Fruit fly (Drosophila melanogaster): ENCODE results near the gene polo.

DNA sequence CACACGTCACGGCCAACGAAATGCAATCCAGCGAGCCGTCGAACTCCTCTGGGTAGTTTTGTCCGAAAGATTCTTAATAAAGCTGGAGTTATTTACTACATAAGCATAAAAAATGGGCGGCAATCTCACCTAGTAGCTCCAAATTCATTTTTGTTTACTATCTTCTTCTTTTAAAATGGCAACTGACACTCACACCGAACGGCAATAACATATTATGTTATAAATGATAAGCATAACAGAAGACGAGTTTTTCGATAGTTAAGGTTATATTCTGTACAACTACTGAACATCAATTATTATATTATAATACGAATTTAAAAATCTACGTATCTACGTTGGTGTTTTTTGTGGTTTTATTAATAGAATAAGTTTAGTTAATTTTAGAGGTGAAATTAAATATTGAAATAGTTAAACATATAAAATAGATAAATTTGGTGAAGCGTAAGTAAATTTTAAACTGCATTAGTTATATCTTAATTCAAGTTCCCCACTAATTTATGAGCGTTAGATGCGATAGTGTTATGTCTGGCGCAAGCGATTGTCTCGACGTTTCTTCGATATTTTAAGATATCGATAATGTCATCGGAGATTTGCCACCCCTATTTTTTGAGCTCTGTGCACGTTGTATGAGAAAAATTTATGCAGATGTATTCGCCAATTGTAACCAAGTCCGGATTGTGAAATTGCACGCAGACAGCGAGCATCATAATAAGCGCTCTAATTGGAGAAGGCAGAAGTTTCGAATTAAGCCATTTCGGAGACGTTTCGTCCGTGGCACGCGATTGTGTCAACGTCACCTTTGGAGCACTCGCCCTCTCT, 38.5 kb downstream of the polo start, which contains the start of the genes Rbbp5 and eRF1:
- TF ChIP-seq Ets98B (GFP tag; IDR thresholded peaks at IDR 0.05) (no peak), CG8301 (tag; optimal IDR thresholded peaks at IDR 0.05) (peak; percentile 6), gl (tag; optimal IDR thresholded peaks at IDR 0.05) (no peak), rn (GFP tag; IDR thresholded peaks at IDR 0.05) (peak; percentile 63), CG14655 (GFP tag; optimal IDR thresholded peaks at IDR 0.05) (no peak), Snoo (tag; optimal IDR thresholded peaks at IDR 0.05) (peak; percentile 43), CG4496 (GFP tag; IDR thresholded peaks at IDR 0.05) (no peak), CG9948 (tag; optimal IDR thresholded peaks at IDR 0.05) (peak; percentile 37), CG32121 (GFP tag; IDR thresholded peaks at IDR 0.05) (peak; percentile 62; the same call in 1 of the 2 replicates), CG15710 (tag; optimal IDR thresholded peaks at IDR 0.05) (peak; percentile 66), CG8159 (tag; optimal IDR thresholded peaks at IDR 0.05) (peak; percentile 61), CG17806 (tag; optimal IDR thresholded peaks at IDR 0.05) (peak; percentile 46)

Data from whole organism, pupa.